Worm (Caenorhabditis elegans) whole organism, L4/young adult: ENCODE results near the gene fbxc-21.

Experiments
- W03F9.2 ChIP-seq: fragments of 150-350 bp; optimal IDR thresholded peaks from 2 replicates; lab custom pipeline; 2014; ENCODE audit warnings: missing biosample characterization, missing genetic modification characterization
- dao-5 ChIP-seq: sonication (generic microtip); optimal IDR thresholded peaks from 2 replicates; lab custom pipeline; 2016; ENCODE audit warnings: missing genotype, missing genetic modification characterization, moderate library complexity, missing compliant biosample characterization
- him-1 ChIP-seq: sonication (generic microtip); optimal IDR thresholded peaks from 2 replicates; lab custom pipeline; 2016; ENCODE audit warnings: missing genotype, missing genetic modification reagents, missing genetic modification characterization, missing compliant biosample characterization

DNA sequence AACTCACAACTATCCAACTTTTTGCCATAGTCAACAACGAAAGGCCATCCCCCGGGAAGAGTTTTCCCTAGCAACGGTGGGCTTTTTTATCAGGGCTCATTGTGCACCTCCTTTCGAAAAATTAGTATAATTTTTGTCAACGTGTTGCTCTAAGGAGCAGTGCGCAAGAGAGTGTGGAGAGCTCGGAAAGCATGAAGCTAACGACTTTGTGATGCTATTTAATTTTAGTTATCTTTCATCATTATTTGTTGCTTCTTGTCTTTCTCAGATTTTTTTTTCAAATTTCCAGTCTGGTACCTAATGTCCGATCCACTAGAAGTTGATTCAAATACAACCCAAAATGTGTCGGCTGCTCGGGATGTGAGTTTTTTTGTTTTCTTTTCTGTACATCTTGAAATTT lies 37.4 kb upstream of the fbxc-21 start, which contains the start of gene ceh-81:
- TF ChIP-seq W03F9.2 (tag; lab: Kevin White, UChicago) (no peak), dao-5 (tag; lab: Kevin White, UChicago) (no peak), him-1 (no peak)
